Fruit fly (Drosophila melanogaster) Kc167 (cell line): Measurements from ENCODE around the gene tbrd-1.

Experiments
- Sin3A ChIP-seq: fragments of >200 bp; optimal IDR thresholded peaks from 2 replicates; lab custom pipeline; 2018; ENCODE audit warnings: missing external identifiers
- h ChIP-seq: fragments of >200 bp; optimal IDR thresholded peaks from 3 replicates; lab custom pipeline; 2018; ENCODE audit warnings: missing external identifiers
- insv ChIP-seq: fragments of >200 bp; optimal IDR thresholded peaks from 3 replicates; lab custom pipeline; 2018; ENCODE audit warnings: missing external identifiers
- psq ChIP-seq: fragments of >200 bp; optimal IDR thresholded peaks from 2 replicates; lab custom pipeline; 2017; ENCODE audit warnings: missing external identifiers

DNA sequence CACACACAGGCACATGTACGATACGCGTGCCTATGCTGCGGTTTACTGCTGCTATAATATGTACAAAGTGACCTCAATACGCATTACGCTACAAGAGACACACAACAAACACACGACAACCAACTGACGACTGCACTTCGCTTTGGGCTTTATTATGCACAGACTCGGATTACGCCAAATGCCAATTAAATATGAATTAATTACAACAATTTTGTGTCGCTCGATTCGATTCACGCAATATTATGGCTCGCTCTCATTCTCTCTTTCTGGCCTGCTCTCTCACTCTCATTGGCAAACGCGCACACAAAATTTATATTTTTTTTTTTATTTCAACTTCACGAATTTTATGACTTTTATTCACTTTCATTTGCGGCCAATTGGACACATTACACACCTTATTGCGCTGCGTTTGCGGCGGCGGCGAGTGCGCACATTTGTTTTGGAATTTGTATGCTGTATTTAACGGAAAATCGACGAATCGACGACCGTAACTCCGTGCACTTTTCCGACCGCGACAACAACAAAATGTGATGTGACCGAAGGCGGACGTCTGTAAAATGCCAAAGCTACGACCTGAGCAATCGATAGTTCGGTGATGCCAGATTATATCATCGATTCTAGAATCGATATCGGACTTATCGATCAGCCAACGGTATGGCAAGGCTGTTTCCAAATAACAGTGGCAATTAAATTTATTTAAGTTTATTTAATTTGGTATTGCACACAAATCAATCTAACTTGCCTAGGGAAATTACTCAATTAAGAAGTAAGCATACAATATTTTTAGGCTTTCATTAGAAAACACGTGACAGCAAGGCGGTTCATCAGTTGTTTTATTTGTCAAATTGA, 29.4 kb upstream of the tbrd-1 start, which contains the start of the genes sba and CG31141:
- TF ChIP-seq Sin3A (lab: Kevin White, UChicago) (no peak), insv (lab: Kevin White, UChicago) (no peak), h (no peak), psq (lab: Kevin White, UChicago) (no peak)
